Worm (Caenorhabditis elegans): ENCODE measurements around the gene tag-65.

Gene tag-65

ce11 chrV:13659219-13659618, 19.2 kb downstream of the tag-65 start:
- no peak for TF ChIP-seq unc-39 (tag; optimal IDR thresholded peaks at IDR 0.05)
- TF ChIP-seq ces-1 (GFP tag; optimal IDR thresholded peaks at IDR 0.05), result no peak
- TF ChIP-seq ham-2 (GFP tag; optimal IDR thresholded peaks at IDR 0.05), result no peak
- no peak for TF ChIP-seq nhr-2 (tag; optimal IDR thresholded peaks at IDR 0.05)
- TF ChIP-seq snpc-4 (tag; optimal IDR thresholded peaks at IDR 0.05), result no peak
- no peak for TF ChIP-seq mls-2 (tag; optimal IDR thresholded peaks at IDR 0.05)
- no peak for TF ChIP-seq sptf-1 (tag; optimal IDR thresholded peaks at IDR 0.05)
- TF ChIP-seq nhr-237 (tag; optimal IDR thresholded peaks at IDR 0.05), result no peak
- TF ChIP-seq mep-1 (tag; optimal IDR thresholded peaks at IDR 0.05), result no peak
- no peak for TF ChIP-seq ztf-11 (tag; optimal IDR thresholded peaks at IDR 0.05)
- no peak for TF ChIP-seq bed-3 (GFP tag; optimal IDR thresholded peaks at IDR 0.05)
- no peak for TF ChIP-seq elt-3 (tag; optimal IDR thresholded peaks at IDR 0.05)
- TF ChIP-seq lin-13 (tag; optimal IDR thresholded peaks at IDR 0.05), result no peak
- TF ChIP-seq zip-8 (tag; optimal IDR thresholded peaks at IDR 0.05), result no peak
- no peak for TF ChIP-seq tbx-8 (GFP tag; optimal IDR thresholded peaks at IDR 0.05)
- TF ChIP-seq nhr-76 (tag; optimal IDR thresholded peaks at IDR 0.05), result no peak
- no peak for TF ChIP-seq unc-62 (GFP tag; optimal IDR thresholded peaks at IDR 0.05)

- no peak for TF ChIP-seq unc-62 (GFP tag; optimal IDR thresholded peaks at IDR 0.05)
- no peak for TF ChIP-seq mls-2 (tag; optimal IDR thresholded peaks at IDR 0.05)
- no peak for TF ChIP-seq unc-120 (tag; optimal IDR thresholded peaks at IDR 0.05; ENCODE audit: poor library complexity, severe bottlenecking)
- no peak for TF ChIP-seq lin-13 (tag; optimal IDR thresholded peaks at IDR 0.05)
- TF ChIP-seq zip-8 (tag; optimal IDR thresholded peaks at IDR 0.05), result no peak
- TF ChIP-seq ceh-43 (GFP tag; optimal IDR thresholded peaks at IDR 0.05), result no peak
- TF ChIP-seq nhr-237 (tag; optimal IDR thresholded peaks at IDR 0.05), result no peak
- no peak for TF ChIP-seq flh-1 (GFP tag; optimal IDR thresholded peaks at IDR 0.05)
Measured at ce11 chrV:13658577-13658976, 19.8 kb downstream of the tag-65 start.

ce11 chrV:13657841-13658338, 20.5 kb downstream of the tag-65 start:
- TF ChIP-seq hlh-1 (tag; optimal IDR thresholded peaks at IDR 0.05), result peak; percentile 72
- peak; percentile 44 for TF ChIP-seq unc-62 (GFP tag; optimal IDR thresholded peaks at IDR 0.05)
- no peak for TF ChIP-seq lsy-2 (tag; optimal IDR thresholded peaks at IDR 0.05)

- TF ChIP-seq tbx-8 (GFP tag; optimal IDR thresholded peaks at IDR 0.05), result no peak
- TF ChIP-seq sem-2 (GFP tag; optimal IDR thresholded peaks at IDR 0.05), result no peak
- no peak for TF ChIP-seq ces-1 (GFP tag; optimal IDR thresholded peaks at IDR 0.05)
- no peak for TF ChIP-seq ceh-83 (GFP tag; optimal IDR thresholded peaks at IDR 0.05)
- TF ChIP-seq mep-1 (tag; optimal IDR thresholded peaks at IDR 0.05), result no peak
- no peak for TF ChIP-seq M03D4.4 (tag; optimal IDR thresholded peaks at IDR 0.05)
- no peak for TF ChIP-seq flh-1 (GFP tag; optimal IDR thresholded peaks at IDR 0.05)
- TF ChIP-seq cnd-1 (tag; optimal IDR thresholded peaks at IDR 0.05), result no peak
- TF ChIP-seq zip-8 (tag; optimal IDR thresholded peaks at IDR 0.05), result no peak
- TF ChIP-seq pha-4 (tag; optimal IDR thresholded peaks at IDR 0.05), result no peak
- TF ChIP-seq drap-1 (GFP tag; optimal IDR thresholded peaks at IDR 0.05), result no peak
- no peak for TF ChIP-seq nhr-237 (tag; optimal IDR thresholded peaks at IDR 0.05)
- TF ChIP-seq ztf-11 (tag; optimal IDR thresholded peaks at IDR 0.05), result no peak
- TF ChIP-seq unc-39 (tag; optimal IDR thresholded peaks at IDR 0.05), result no peak
- TF ChIP-seq blmp-1 (tag; optimal IDR thresholded peaks at IDR 0.05), result no peak
Measured at ce11 chrV:13657291-13657690, 21.1 kb downstream of the tag-65 start.

ce11 chrV:13656346-13657254, 21.8 kb downstream of the tag-65 start:
- TF ChIP-seq unc-62 (GFP tag; optimal IDR thresholded peaks at IDR 0.05), result peak; percentile 84
- TF ChIP-seq ham-2 (GFP tag; optimal IDR thresholded peaks at IDR 0.05), result peak; percentile 76
- no peak for TF ChIP-seq snpc-4 (tag; optimal IDR thresholded peaks at IDR 0.05)
